Worm (Caenorhabditis elegans) whole organism, midembryonic: ENCODE results near the gene bath-36.
A peak's percentile ranks its signal among the peaks of the same experiment; 100 is the strongest.

Source experiments
- T22C8.4 ChIP-seq: fragments of 200-800 bp; sonication (Bioruptor generic); IDR thresholded peaks from 2 replicates; pipeline ENCODE4 v1.3.6; 2022; ENCODE audit warnings: missing genetic modification characterization, missing compliant biosample characterization
- cog-1 ChIP-seq: sonication (generic microtip); optimal IDR thresholded peaks from 2 replicates; lab custom pipeline; 2016; ENCODE audit warnings: missing genetic modification characterization, missing compliant biosample characterization
- flt-1 ChIP-seq: fragments of 200-800 bp; sonication (Bioruptor generic); IDR thresholded peaks from 2 replicates; pipeline ENCODE4 v1.3.6; 2022; ENCODE audit warnings: missing genetic modification characterization, missing compliant biosample characterization
- klf-2 ChIP-seq: fragments of 200-800 bp; sonication (Bioruptor generic); conservative IDR thresholded peaks from 2 replicates; pipeline ENCODE4 v1.3.6; 2022; ENCODE audit warnings: missing genetic modification reagents, missing genetic modification characterization, missing compliant biosample characterization
- med-1 ChIP-seq: sonication (generic microtip); optimal IDR thresholded peaks from 2 replicates; lab custom pipeline; 2017; ENCODE audit warnings: missing genetic modification characterization, mild to moderate bottlenecking, missing compliant biosample characterization, antibody characterized with exemption, missing genetic modification reagents; ENCODE audit not compliant: insufficient read depth
- ref-1 ChIP-seq: fragments of 200-800 bp; sonication (Bioruptor generic); conservative IDR thresholded peaks from 2 replicates; pipeline ENCODE4 v1.3.6; 2022; ENCODE audit warnings: missing genetic modification reagents, missing genetic modification characterization, missing compliant biosample characterization
- tab-1 ChIP-seq: fragments of 200-800 bp; sonication (Bioruptor generic); IDR thresholded peaks from 2 replicates; pipeline ENCODE4 v1.3.6; 2022; ENCODE audit warnings: missing genetic modification characterization, missing compliant biosample characterization
- ztf-29 ChIP-seq: fragments of 200-800 bp; sonication (Bioruptor generic); IDR thresholded peaks from 2 replicates; pipeline ENCODE4 v1.3.6; 2022; ENCODE audit warnings: missing genetic modification reagents, missing genetic modification characterization, missing compliant biosample characterization

DNA sequence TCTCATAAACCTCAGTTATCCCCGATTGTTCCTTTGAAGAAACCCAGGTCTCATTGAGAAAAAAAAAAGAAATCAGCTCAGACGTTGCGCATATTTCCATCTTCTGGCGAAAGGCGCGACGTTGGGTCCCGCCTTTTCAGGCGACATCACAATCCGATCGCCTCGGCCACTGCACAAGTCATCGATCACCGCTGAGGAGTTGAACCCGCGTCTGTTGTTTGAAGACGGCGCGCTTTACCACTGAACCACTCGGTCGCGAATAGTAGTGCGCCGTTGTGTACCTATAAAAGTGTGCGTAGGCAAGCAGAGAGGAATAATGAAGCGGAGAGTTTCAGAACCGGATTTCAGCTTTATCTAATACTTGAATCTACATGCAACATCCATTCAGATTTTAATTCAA, 3.2 kb downstream of the bath-36 start, which contains the start of gene Y75B12B.11:
- TF ChIP-seq T22C8.4 (GFP tag; lab: Robert Waterston, UW) (peak; percentile 89), ztf-29 (GFP tag; lab: Robert Waterston, UW) (peak; percentile 86), klf-2 (GFP tag; lab: Robert Waterston, UW) (peak; percentile 80), ref-1 (GFP tag; lab: Robert Waterston, UW) (peak; percentile 78), cog-1 (tag; lab: Kevin White, UChicago) (peak; percentile 76), tab-1 (peak; percentile 95), flt-1 (GFP tag; lab: Robert Waterston, UW) (peak; percentile 96), med-1 (peak; percentile 51)
